Fruit fly (Drosophila melanogaster): Measurements from ENCODE around the gene Ndc80.
A peak's percentile ranks its signal among the peaks of the same experiment; 100 is the strongest.

The Ndc80 gene

DNA sequence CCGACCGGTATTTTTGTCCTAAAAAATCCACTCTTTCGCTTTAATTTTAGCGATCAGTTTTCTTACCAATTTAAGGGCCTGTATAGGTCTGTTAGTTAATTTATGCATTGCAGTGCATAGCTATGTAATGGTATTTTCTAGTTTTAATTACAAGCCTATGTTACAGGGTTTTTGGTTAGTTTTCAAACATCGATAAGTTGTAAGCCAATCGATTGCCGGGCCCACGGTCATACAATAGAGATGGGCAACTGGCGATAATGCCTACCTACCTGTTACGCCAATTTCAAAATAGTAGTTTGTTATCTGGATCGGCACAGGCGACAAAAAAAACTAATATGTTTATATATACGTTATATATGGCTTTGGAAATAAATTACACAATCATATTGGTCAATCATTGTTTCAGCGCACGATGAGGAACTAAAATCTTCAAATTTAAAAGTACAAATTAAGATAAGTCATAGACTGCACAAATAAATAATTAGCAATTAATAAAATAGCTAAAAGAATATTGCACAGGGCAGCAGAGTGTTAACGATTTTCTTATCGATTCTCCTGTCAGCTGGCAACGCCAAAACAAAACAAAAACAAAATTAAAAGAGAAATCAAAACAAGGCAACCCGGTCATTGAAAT is 4.7 kb upstream of the Ndc80 start, which contains the start of the genes tth and Tango2 (continued):
- TF ChIP-seq Nf-YC (tag; optimal IDR thresholded peaks at IDR 0.05) (peak; percentile 79), Aef1 (GFP tag; IDR thresholded peaks at IDR 0.05) (peak; percentile 51; the same call in 1 of the 3 replicates), CoRest (tag; optimal IDR thresholded peaks at IDR 0.05) (peak; percentile 86), D19B (GFP tag; optimal IDR thresholded peaks at IDR 0.05) (no peak), CG7987 (GFP tag; optimal IDR thresholded peaks at IDR 0.05) (peak; percentile 37), tgo (GFP tag; IDR thresholded peaks at IDR 0.05) (peak; percentile 65; the same call in 2 of the 3 replicates), ci (GFP tag; IDR thresholded peaks at IDR 0.05) (peak; percentile 86), Abd-B (GFP tag; optimal IDR thresholded peaks at IDR 0.05) (peak; percentile 67), her (GFP tag; optimal IDR thresholded peaks at IDR 0.05) (no peak), Asciz (GFP tag; optimal IDR thresholded peaks at IDR 0.05) (no peak), CG10274 (GFP tag; optimal IDR thresholded peaks at IDR 0.05) (no peak), CG30403 (GFP tag; optimal IDR thresholded peaks at IDR 0.05) (peak; percentile 84), amos (GFP tag; IDR thresholded peaks at IDR 0.05; ENCODE audit: partially characterized antibody) (peak; percentile 52; the same call in 1 of the 2 replicates), B-H2 (GFP tag; optimal IDR thresholded peaks at IDR 0.05) (peak; percentile 46), CG17612 (GFP tag; IDR thresholded peaks at IDR 0.05) (peak; percentile 37; the same call in 1 of the 2 replicates), Doc3 (GFP tag; IDR thresholded peaks at IDR 0.05; ENCODE audit: partially characterized antibody) (peak; percentile 46; the same call in 1 of the 3 replicates), CG15601 (tag; optimal IDR thresholded peaks at IDR 0.05) (peak; percentile 68), sna (GFP tag; IDR thresholded peaks at IDR 0.05; ENCODE audit: partially characterized antibody) (peak; percentile 19; the same call in 1 of the 2 replicates), CG9797 (GFP tag; optimal IDR thresholded peaks at IDR 0.05) (peak; percentile 85), CTCF (GFP tag; optimal IDR thresholded peaks at IDR 0.05) (peak; percentile 4), CG11398 (GFP tag; optimal IDR thresholded peaks at IDR 0.05) (peak; percentile 40), CG13296 (GFP tag; optimal IDR thresholded peaks at IDR 0.05) (peak; percentile 69), stc (GFP tag; IDR thresholded peaks at IDR 0.05) (peak; percentile 72), CG14965 (GFP tag; optimal IDR thresholded peaks at IDR 0.05; ENCODE audit: borderline replicate concordance) (no peak), Sin3A (optimal IDR thresholded peaks at IDR 0.05) (peak; percentile 94), hkb (optimal IDR thresholded peaks at IDR 0.05) (peak; percentile 62), hkb (GFP tag; IDR thresholded peaks at IDR 0.05) (peak; percentile 67), Opbp (GFP tag; IDR thresholded peaks at IDR 0.05; ENCODE audit: partially characterized antibody) (no peak), CG7556 (GFP tag; optimal IDR thresholded peaks at IDR 0.05) (peak; percentile 68), CG34376 (GFP tag; optimal IDR thresholded peaks at IDR 0.05) (peak; percentile 73), CG43689 (GFP tag; IDR thresholded peaks at IDR 0.05) (no peak), tio (GFP tag; optimal IDR thresholded peaks at IDR 0.05) (no peak), dmrt99B (tag; optimal IDR thresholded peaks at IDR 0.05) (no peak), exex (tag; optimal IDR thresholded peaks at IDR 0.05) (peak; percentile 66), Rfx (GFP tag; IDR thresholded peaks at IDR 0.05) (peak; percentile 81), tll (GFP tag; optimal IDR thresholded peaks at IDR 0.05) (peak in 1 of 2 experiments; percentile 16), da (GFP tag; optimal IDR thresholded peaks at IDR 0.05) (no peak), Hand (GFP tag; optimal IDR thresholded peaks at IDR 0.05) (no peak), disco-r (GFP tag; optimal IDR thresholded peaks at IDR 0.05) (no peak), Vsx1 (GFP tag; optimal IDR thresholded peaks at IDR 0.05) (no peak), CG10979 (tag; optimal IDR thresholded peaks at IDR 0.05) (peak; percentile 54), CG18599 (GFP tag; optimal IDR thresholded peaks at IDR 0.05) (peak; percentile 83), CG10462 (GFP tag; optimal IDR thresholded peaks at IDR 0.05) (peak; percentile 58), CG12104 (GFP tag; optimal IDR thresholded peaks at IDR 0.05) (no peak), MBD-R2 (GFP tag; IDR thresholded peaks at IDR 0.05) (peak; percentile 34; the same call in 1 of the 2 replicates), CG4328 (GFP tag; optimal IDR thresholded peaks at IDR 0.05) (no peak), NK7.1 (GFP tag; optimal IDR thresholded peaks at IDR 0.05) (no peak), slbo (GFP tag; IDR thresholded peaks at IDR 0.05) (peak; percentile 89), CG13775 (GFP tag; optimal IDR thresholded peaks at IDR 0.05) (peak; percentile 75), CG8765 (GFP tag; IDR thresholded peaks at IDR 0.05) (peak; percentile 59)
